Worm (Caenorhabditis elegans) whole organism, L2 larva: Measurements from ENCODE around the gene ugt-12.

Experiments
- C34F6.9 ChIP-seq: fragments of 150-350 bp; optimal IDR thresholded peaks from 2 replicates; lab custom pipeline; 2014; ENCODE audit warnings: missing biosample characterization, missing genetic modification characterization
- F13H6.1 ChIP-seq: sonication (generic microtip); optimal IDR thresholded peaks from 2 replicates; lab custom pipeline; 2016; ENCODE audit warnings: missing genetic modification characterization, missing compliant biosample characterization
- Y55F3AM.14 ChIP-seq: fragments of 200-800 bp; sonication (Bioruptor generic); optimal IDR thresholded peaks from 2 replicates; lab custom pipeline; 2018; ENCODE audit warnings: mild to moderate bottlenecking, missing genetic modification characterization, missing compliant biosample characterization
- ZK546.5 ChIP-seq: sonication (generic microtip); optimal IDR thresholded peaks from 2 replicates; lab custom pipeline; 2017; ENCODE audit warnings: missing biosample characterization, missing genetic modification characterization
- aly-2 ChIP-seq: fragments of 150-350 bp; optimal IDR thresholded peaks from 2 replicates; lab custom pipeline; 2014; ENCODE audit warnings: missing biosample characterization, missing genetic modification characterization
- ceh-16 ChIP-seq: fragments of 150-350 bp; optimal IDR thresholded peaks from 2 replicates; lab custom pipeline; 2014; ENCODE audit warnings: missing biosample characterization, missing genetic modification characterization
- ceh-82 ChIP-seq: fragments of 150-350 bp; optimal IDR thresholded peaks from 2 replicates; lab custom pipeline; 2014; ENCODE audit warnings: missing biosample characterization, missing genetic modification characterization
- crh-2 ChIP-seq: sonication (generic microtip); optimal IDR thresholded peaks from 2 replicates; lab custom pipeline; 2017; ENCODE audit warnings: missing biosample characterization, missing genetic modification characterization
- elt-1 ChIP-seq: fragments of 150-350 bp; optimal IDR thresholded peaks from 2 replicates; lab custom pipeline; 2014; ENCODE audit warnings: missing biosample characterization, missing genetic modification characterization
- fos-1 ChIP-seq: fragments of 150-350 bp; optimal IDR thresholded peaks from 2 replicates; lab custom pipeline; 2014; ENCODE audit warnings: missing biosample characterization, missing genetic modification characterization
- lin-11 ChIP-seq: fragments of 150-350 bp; sonication (generic microtip); optimal IDR thresholded peaks from 2 replicates; lab custom pipeline; 2014; ENCODE audit warnings: missing biosample characterization, missing genetic modification characterization, inconsistent platforms, mixed read lengths
- lin-39 ChIP-seq: fragments of 150-350 bp; optimal IDR thresholded peaks from 2 replicates; lab custom pipeline; 2014; ENCODE audit warnings: missing biosample characterization, missing genetic modification reagents, missing genetic modification characterization
- lsy-2 ChIP-seq, 2 experiments: fragments of 150-350 bp in 1 of 2; sonication (generic microtip) in 1 of 2; optimal IDR thresholded peaks; 2 replicates each; lab custom pipeline; 2014 to 2017; ENCODE audit warnings: missing biosample characterization in 2 of 2, missing genetic modification characterization in 2 of 2
- mab-5 ChIP-seq: fragments of 150-350 bp; optimal IDR thresholded peaks from 2 replicates; lab custom pipeline; 2014; ENCODE audit warnings: missing biosample characterization, missing genetic modification characterization
- mbf-1 ChIP-seq: sonication (generic microtip); optimal IDR thresholded peaks from 2 replicates; lab custom pipeline; 2017; ENCODE audit warnings: missing biosample characterization, missing genetic modification characterization
- mdl-1 ChIP-seq, 2 experiments: fragments of 150-350 bp in 1 of 2; sonication (generic microtip) in 1 of 2; optimal IDR thresholded peaks; 2 replicates each; lab custom pipeline; 2017; ENCODE audit warnings: missing biosample characterization in 2 of 2, missing genetic modification characterization in 2 of 2
- nhr-10 ChIP-seq: sonication (generic microtip); optimal IDR thresholded peaks from 2 replicates; lab custom pipeline; 2017; ENCODE audit warnings: missing biosample characterization, missing genetic modification characterization
- nhr-11 ChIP-seq: fragments of 150-350 bp; optimal IDR thresholded peaks from 2 replicates; lab custom pipeline; 2014; ENCODE audit warnings: missing biosample characterization, missing genetic modification characterization
- nhr-129 ChIP-seq: fragments of 150-350 bp; optimal IDR thresholded peaks from 2 replicates; lab custom pipeline; 2014; ENCODE audit warnings: missing biosample characterization, missing genetic modification characterization
- nhr-21 ChIP-seq: fragments of 150-350 bp; optimal IDR thresholded peaks from 2 replicates; lab custom pipeline; 2014; ENCODE audit warnings: missing biosample characterization, missing genetic modification characterization
- nhr-23 ChIP-seq: fragments of 150-350 bp; optimal IDR thresholded peaks from 2 replicates; lab custom pipeline; 2014; ENCODE audit warnings: missing biosample characterization, missing genetic modification reagents, missing genetic modification characterization
- nhr-25 ChIP-seq: fragments of 150-350 bp; sonication (generic microtip); optimal IDR thresholded peaks from 3 replicates; lab custom pipeline; 2014; ENCODE audit warnings: missing biosample characterization, missing genetic modification characterization
- nhr-6 ChIP-seq: fragments of 150-350 bp; optimal IDR thresholded peaks from 2 replicates; lab custom pipeline; 2014; ENCODE audit warnings: missing biosample characterization, missing genetic modification characterization
- nhr-77 ChIP-seq: fragments of 150-350 bp; optimal IDR thresholded peaks from 2 replicates; lab custom pipeline; 2014; ENCODE audit warnings: missing biosample characterization, missing genetic modification characterization
- sem-4 ChIP-seq: fragments of 150-350 bp; optimal IDR thresholded peaks from 2 replicates; lab custom pipeline; 2014; ENCODE audit warnings: missing biosample characterization, missing genetic modification reagents, missing genetic modification characterization
- skn-1 ChIP-seq: sonication (generic microtip); optimal IDR thresholded peaks from 2 replicates; lab custom pipeline; 2017; ENCODE audit warnings: missing biosample characterization, missing genetic modification characterization
- sma-3 ChIP-seq: sonication (generic microtip); optimal IDR thresholded peaks from 2 replicates; lab custom pipeline; 2016; ENCODE audit warnings: missing genetic modification reagents, missing genetic modification characterization, missing compliant biosample characterization
- sma-9 ChIP-seq, 2 experiments: fragments of 150-350 bp in 1 of 2; sonication (generic microtip) in 1 of 2; optimal IDR thresholded peaks; 2 replicates each; lab custom pipeline; 2014 to 2016; ENCODE audit warnings: missing genetic modification characterization in 2 of 2, mild to moderate bottlenecking in 1 of 2, missing biosample characterization in 1 of 2, missing compliant biosample characterization in 1 of 2, missing genetic modification reagents in 1 of 2, moderate library complexity in 1 of 2
- unc-55 ChIP-seq: fragments of 150-350 bp; sonication (generic microtip); optimal IDR thresholded peaks from 3 replicates; lab custom pipeline; 2014; ENCODE audit warnings: missing biosample characterization, missing genetic modification reagents, missing genetic modification characterization
- unc-62 ChIP-seq: fragments of 150-350 bp; optimal IDR thresholded peaks from 2 replicates; lab custom pipeline; 2014; ENCODE audit warnings: missing biosample characterization, missing genetic modification reagents, missing genetic modification characterization
- zag-1 ChIP-seq: fragments of 150-350 bp; optimal IDR thresholded peaks from 2 replicates; lab custom pipeline; 2014; ENCODE audit warnings: missing biosample characterization, missing genetic modification characterization
- ztf-4 ChIP-seq: fragments of 150-350 bp; optimal IDR thresholded peaks from 2 replicates; lab custom pipeline; 2014; ENCODE audit warnings: missing biosample characterization, missing genetic modification characterization

Gene ugt-12

ce11 chrV:4877587-4877986 is 11.8 kb downstream of the ugt-12 start, which contains the start of gene T19H12.6:
T19H12.6 (minus strand) TSS chrV:4877687.
- no peak for TF ChIP-seq unc-62 (GFP tag; lab: Kevin White, UChicago)
- TF ChIP-seq nhr-23 (tag; lab: Kevin White, UChicago), result no peak
- no peak for TF ChIP-seq lin-11 (tag; lab: Kevin White, UChicago)
- TF ChIP-seq mbf-1, result no peak
- no peak for TF ChIP-seq unc-55 (GFP tag; lab: Kevin White, UChicago)
- no peak for TF ChIP-seq nhr-129
- no peak for TF ChIP-seq nhr-11 (tag; lab: Kevin White, UChicago)
- no peak for TF ChIP-seq mdl-1 (tag; optimal IDR thresholded peaks at IDR 0.05; lab: Kevin White, UChicago)
- TF ChIP-seq sem-4 (tag; lab: Kevin White, UChicago), result no peak
- no peak for TF ChIP-seq lsy-2 (tag; optimal IDR thresholded peaks at IDR 0.05; lab: Kevin White, UChicago)
- no peak for TF ChIP-seq nhr-6
- no peak for TF ChIP-seq mab-5

- no peak for TF ChIP-seq F13H6.1
- TF ChIP-seq Y55F3AM.14 (GFP tag; lab: Kevin White, UChicago), result no peak
- TF ChIP-seq lin-11 (tag; lab: Kevin White, UChicago), result no peak
- no peak for TF ChIP-seq nhr-10
- TF ChIP-seq sma-3 (GFP tag; lab: Kevin White, UChicago), result no peak
- no peak for TF ChIP-seq sma-9 (GFP tag; optimal IDR thresholded peaks at IDR 0.05; lab: Kevin White, UChicago)
- TF ChIP-seq sma-9 (tag; optimal IDR thresholded peaks at IDR 0.05; lab: Kevin White, UChicago), result no peak
- no peak for TF ChIP-seq mdl-1 (tag; optimal IDR thresholded peaks at IDR 0.05; lab: Kevin White, UChicago)
- TF ChIP-seq nhr-77, result no peak
- TF ChIP-seq ceh-82, result no peak
Observed at ce11 chrV:4871992-4872391, 17.4 kb downstream of the ugt-12 start, which contains the start of gene srd-33. srd-33 (plus strand) TSS chrV:4872292.

- TF ChIP-seq ZK546.5, result no peak
- TF ChIP-seq nhr-21 (tag; lab: Kevin White, UChicago), result peak; percentile 42
- peak in 1 of 2 experiments; percentile 32 for TF ChIP-seq lsy-2 (tag; optimal IDR thresholded peaks at IDR 0.05; lab: Kevin White, UChicago)
Observed at ce11 chrV:4870627-4871026, 18.8 kb downstream of the ugt-12 start.

ce11 chrV:4868698-4869097 is 20.7 kb downstream of the ugt-12 start:
- TF ChIP-seq aly-2 (tag; lab: Kevin White, UChicago), result no peak
- no peak for TF ChIP-seq ceh-16
- no peak for TF ChIP-seq ztf-4 (tag; lab: Kevin White, UChicago)
- TF ChIP-seq C34F6.9, result no peak
- TF ChIP-seq, all 48 proteins: peak for 0

- TF ChIP-seq elt-1 (tag; lab: Kevin White, UChicago) (no peak), lsy-2 (tag; optimal IDR thresholded peaks at IDR 0.05; lab: Kevin White, UChicago) (peak in 1 of 2 experiments; percentile 12), nhr-21 (tag; lab: Kevin White, UChicago) (no peak), mbf-1 (no peak), ceh-16 (no peak), ZK546.5 (no peak)
Observed at ce11 chrV:4867535-4867934, 21.9 kb downstream of the ugt-12 start.

ce11 chrV:4865364-4865763 is 24.1 kb downstream of the ugt-12 start, which contains the start of gene srd-32:
srd-32 (plus strand) TSS chrV:4865664.
- TF ChIP-seq lin-39 (no peak), ceh-82 (no peak), ceh-16 (no peak), nhr-25 (tag; lab: Kevin White, UChicago) (no peak), Y55F3AM.14 (GFP tag; lab: Kevin White, UChicago) (no peak), crh-2 (no peak), zag-1 (tag; lab: Kevin White, UChicago) (no peak), sem-4 (tag; lab: Kevin White, UChicago) (no peak), unc-55 (GFP tag; lab: Kevin White, UChicago) (no peak), F13H6.1 (no peak), nhr-21 (tag; lab: Kevin White, UChicago) (no peak), mdl-1 (tag; optimal IDR thresholded peaks at IDR 0.05; lab: Kevin White, UChicago) (no peak), skn-1 (tag; lab: Kevin White, UChicago) (no peak), fos-1 (tag; lab: Kevin White, UChicago) (no peak), sma-3 (GFP tag; lab: Kevin White, UChicago) (no peak)
